Fruit fly (Drosophila melanogaster) whole organism, wandering third instar larva: ENCODE data around the gene CG33912.

Experiments
- dsf ChIP-seq: sonication (Bioruptor generic); optimal IDR thresholded peaks from 2 replicates; lab custom pipeline; 2016; ENCODE audit warnings: missing biosample characterization, missing genetic modification characterization, borderline replicate concordance
- foxo ChIP-seq, 2 experiments: fragments of 200-800 bp; sonication (Bioruptor generic); optimal IDR thresholded peaks; 2 replicates in 1 of 2; 3 replicates in 1 of 2; lab custom pipeline; 2016 to 2017; ENCODE audit warnings: missing biosample characterization in 2 of 2, missing genetic modification characterization in 2 of 2
- psq ChIP-seq: fragments of 200-800 bp; sonication (Bioruptor generic); optimal IDR thresholded peaks from 3 replicates; lab custom pipeline; 2017; ENCODE audit warnings: missing biosample characterization, mild to moderate bottlenecking, missing genetic modification characterization, moderate library complexity
- woc ChIP-seq: sonication (Bioruptor generic); optimal IDR thresholded peaks from 2 replicates; lab custom pipeline; 2016; ENCODE audit warnings: missing biosample characterization, mild to moderate bottlenecking, missing genetic modification characterization

DNA sequence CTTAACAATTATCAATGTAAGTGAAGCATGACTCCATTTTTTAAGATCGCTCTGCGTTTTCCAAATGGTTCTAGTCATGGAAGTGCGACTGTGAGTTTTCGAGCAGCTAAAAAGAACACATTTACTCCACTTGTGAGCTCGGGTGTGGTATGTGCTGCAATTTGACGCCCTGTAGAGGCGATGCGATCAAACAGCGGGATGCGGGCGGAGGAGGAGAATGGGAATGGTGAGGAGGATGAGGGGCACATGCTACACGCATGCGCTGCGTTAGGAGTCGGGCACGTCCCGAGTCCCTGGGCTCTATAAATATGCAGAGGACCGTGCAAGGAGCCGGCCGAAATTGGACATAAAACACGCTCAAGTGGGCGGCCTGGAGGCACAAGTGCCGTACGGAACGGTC is 33.8 kb upstream of the CG33912 start:
- TF ChIP-seq woc (no peak), foxo (GFP tag; optimal IDR thresholded peaks at IDR 0.05; lab: Kevin White, UChicago) (no peak), psq (GFP tag; lab: Kevin White, UChicago) (no peak), dsf (no peak)
